Worm (Caenorhabditis elegans) whole organism, L4 larva: ENCODE data around the gene F49F1.10.

Experiments used
- F49E8.2 ChIP-seq: sonication (generic microtip); optimal IDR thresholded peaks from 2 replicates; lab custom pipeline; 2016; ENCODE audit warnings: missing compliant biosample characterization, mild to moderate bottlenecking, missing genetic modification characterization, borderline replicate concordance
- T20F7.1 ChIP-seq: fragments of 200-800 bp; sonication (Bioruptor generic); optimal IDR thresholded peaks from 2 replicates; lab custom pipeline; 2018; ENCODE audit warnings: mild to moderate bottlenecking, missing genetic modification characterization, missing compliant biosample characterization
- Y48G9A.11 ChIP-seq: fragments of 200-800 bp; sonication (Bioruptor generic); IDR thresholded peaks from 2 replicates; pipeline ENCODE4 v1.3.6; 2022; ENCODE audit warnings: missing genetic modification reagents, missing genetic modification characterization, missing compliant biosample characterization
- ZK337.2 ChIP-seq: fragments of 200-800 bp; sonication (Bioruptor generic); IDR thresholded peaks from 2 replicates; pipeline ENCODE4 v1.3.6; 2022; ENCODE audit warnings: missing genetic modification reagents, missing genetic modification characterization, missing compliant biosample characterization
- ZK546.5 ChIP-seq, 2 experiments: sonication (generic microtip); optimal IDR thresholded peaks; 2 replicates each; lab custom pipeline; 2017; ENCODE audit warnings: missing biosample characterization in 2 of 2, missing genetic modification characterization in 2 of 2
- arid-1 ChIP-seq: fragments of 200-800 bp; sonication (Bioruptor generic); conservative IDR thresholded peaks from 2 replicates; pipeline ENCODE4 v1.3.6; 2022; ENCODE audit warnings: missing genetic modification reagents, missing genetic modification characterization, missing compliant biosample characterization
- daf-16 ChIP-seq, 3 experiments: sonication (generic microtip); optimal IDR thresholded peaks; 2 replicates each; lab custom pipeline; 2016 to 2017; ENCODE audit warnings: missing genetic modification characterization in 3 of 3, missing genetic modification reagents in 3 of 3, mild to moderate bottlenecking in 2 of 3, missing compliant biosample characterization in 2 of 3, missing biosample characterization in 1 of 3, moderate library complexity in 1 of 3
- daf-19 ChIP-seq: fragments of 200-800 bp; sonication (Bioruptor generic); conservative IDR thresholded peaks from 2 replicates; pipeline ENCODE4 v1.3.6; 2022; ENCODE audit warnings: missing genetic modification characterization, missing compliant biosample characterization
- dmd-9 ChIP-seq: fragments of 200-800 bp; sonication (Bioruptor generic); IDR thresholded peaks from 2 replicates; pipeline ENCODE4 v1.3.6; 2022; ENCODE audit warnings: missing genetic modification reagents, missing genetic modification characterization, missing compliant biosample characterization
- duxl-1 ChIP-seq: sonication (generic microtip); optimal IDR thresholded peaks from 2 replicates; lab custom pipeline; 2016; ENCODE audit warnings: mild to moderate bottlenecking, missing genetic modification characterization, moderate library complexity, missing compliant biosample characterization; ENCODE audit not compliant: poor library complexity
- egl-27 ChIP-seq: sonication (generic microtip); optimal IDR thresholded peaks from 3 replicates; lab custom pipeline; 2017; ENCODE audit warnings: missing biosample characterization, missing genetic modification reagents, missing genetic modification characterization
- fkh-10 ChIP-seq: fragments of 150-350 bp; optimal IDR thresholded peaks from 2 replicates; lab custom pipeline; 2014; ENCODE audit warnings: missing biosample characterization, missing genetic modification reagents, missing genetic modification characterization
- hlh-11 ChIP-seq: fragments of 200-800 bp; sonication (Bioruptor generic); optimal IDR thresholded peaks from 2 replicates; lab custom pipeline; 2018; ENCODE audit warnings: mild to moderate bottlenecking, missing genetic modification characterization, missing compliant biosample characterization
- hmg-1.1 ChIP-seq: fragments of 200-800 bp; sonication (Bioruptor generic); IDR thresholded peaks from 2 replicates; pipeline ENCODE4 v1.3.6; 2022; ENCODE audit warnings: missing genetic modification reagents, missing genetic modification characterization, missing compliant biosample characterization
- jun-1 ChIP-seq: fragments of 150-350 bp; optimal IDR thresholded peaks from 2 replicates; lab custom pipeline; 2014; ENCODE audit warnings: missing biosample characterization, missing genetic modification reagents, missing genetic modification characterization
- lim-7 ChIP-seq: fragments of 200-800 bp; sonication (Bioruptor generic); IDR thresholded peaks from 2 replicates; pipeline ENCODE4 v1.3.6; 2022; ENCODE audit warnings: missing genetic modification characterization, missing compliant biosample characterization
- lin-15B ChIP-seq: fragments of 150-350 bp; sonication (generic microtip); optimal IDR thresholded peaks from 3 replicates; lab custom pipeline; 2014; ENCODE audit warnings: missing biosample characterization, missing genetic modification characterization
- lin-38 ChIP-seq: fragments of 200-800 bp; sonication (Bioruptor generic); IDR thresholded peaks from 2 replicates; pipeline ENCODE4 v1.3.6; 2022; ENCODE audit warnings: missing genetic modification reagents, missing genetic modification characterization, missing compliant biosample characterization
- lin-39 ChIP-seq: fragments of 150-350 bp; optimal IDR thresholded peaks from 2 replicates; lab custom pipeline; 2014; ENCODE audit warnings: missing biosample characterization, missing genetic modification reagents, missing genetic modification characterization
- madf-5 ChIP-seq, 2 experiments: fragments of 200-800 bp; sonication (Bioruptor generic); IDR thresholded peaks; 2 replicates each; pipeline ENCODE4 v1.3.6; 2022; ENCODE audit warnings: missing compliant biosample characterization in 2 of 2, missing genetic modification characterization in 2 of 2
- mdl-1 ChIP-seq, 2 experiments: fragments of 150-350 bp in 1 of 2; sonication (generic microtip) in 1 of 2; optimal IDR thresholded peaks; 2 replicates each; lab custom pipeline; 2014 to 2017; ENCODE audit warnings: missing biosample characterization in 2 of 2, missing genetic modification characterization in 2 of 2
- mes-2 ChIP-seq: sonication (generic microtip); optimal IDR thresholded peaks from 2 replicates; lab custom pipeline; 2016; ENCODE audit warnings: missing genotype, mild to moderate bottlenecking, missing genetic modification characterization, missing compliant biosample characterization; ENCODE audit not compliant: poor library complexity, severe bottlenecking
- mxl-3 ChIP-seq: fragments of 200-800 bp; sonication (Bioruptor generic); optimal IDR thresholded peaks from 2 replicates; lab custom pipeline; 2018; ENCODE audit warnings: mild to moderate bottlenecking, missing genetic modification characterization, missing compliant biosample characterization
- nhr-10 ChIP-seq: fragments of 150-350 bp; optimal IDR thresholded peaks from 2 replicates; lab custom pipeline; 2014; ENCODE audit warnings: missing biosample characterization, missing genetic modification characterization
- nhr-102 ChIP-seq: sonication (generic microtip); optimal IDR thresholded peaks from 2 replicates; lab custom pipeline; 2016; ENCODE audit warnings: mild to moderate bottlenecking, missing genetic modification characterization, moderate library complexity, missing compliant biosample characterization
- nhr-111 ChIP-seq: fragments of 200-800 bp; sonication (Bioruptor generic); optimal IDR thresholded peaks from 2 replicates; lab custom pipeline; 2018; ENCODE audit warnings: mild to moderate bottlenecking, missing genetic modification characterization, missing compliant biosample characterization
- nhr-28 ChIP-seq: fragments of 150-350 bp; optimal IDR thresholded peaks from 2 replicates; lab custom pipeline; 2014; ENCODE audit warnings: missing biosample characterization, missing genetic modification characterization
- nhr-41 ChIP-seq: fragments of 200-800 bp; sonication (Bioruptor generic); IDR thresholded peaks from 2 replicates; pipeline ENCODE4 v1.3.6; 2022; ENCODE audit warnings: missing genetic modification reagents, missing genetic modification characterization, missing compliant biosample characterization
- php-3 ChIP-seq: fragments of 200-800 bp; sonication (Bioruptor generic); IDR thresholded peaks from 2 replicates; pipeline ENCODE4 v1.3.6; 2022; ENCODE audit warnings: missing genetic modification reagents, missing genetic modification characterization, missing compliant biosample characterization
- tra-1 ChIP-seq: fragments of 200-800 bp; sonication (Bioruptor generic); IDR thresholded peaks from 2 replicates; pipeline ENCODE4 v1.3.6; 2022; ENCODE audit warnings: missing genetic modification reagents, missing genetic modification characterization, missing compliant biosample characterization
- unc-130 ChIP-seq: sonication (generic microtip); optimal IDR thresholded peaks from 2 replicates; lab custom pipeline; 2016; ENCODE audit warnings: missing genetic modification reagents, missing genetic modification characterization, missing compliant biosample characterization
- unc-39 ChIP-seq: sonication (generic microtip); optimal IDR thresholded peaks from 2 replicates; lab custom pipeline; 2017; ENCODE audit warnings: missing biosample characterization, missing genetic modification characterization
- unc-62 ChIP-seq, 3 experiments: fragments of 150-350 bp in 1 of 3; sonication (generic microtip); optimal IDR thresholded peaks in 2 of 3; peaks in 1 of 3; 1 replicate in 1 of 3; 2 replicates in 2 of 3; lab custom pipeline; 2014 to 2017; ENCODE audit warnings: missing biosample characterization in 3 of 3, missing genetic modification characterization in 3 of 3, missing genetic modification reagents in 3 of 3, missing genotype in 1 of 3
- zip-11 ChIP-seq: fragments of 200-800 bp; sonication (Bioruptor generic); IDR thresholded peaks from 2 replicates; pipeline ENCODE4 v1.3.6; 2022; ENCODE audit warnings: missing genetic modification characterization, missing compliant biosample characterization
- zip-2 ChIP-seq: fragments of 150-350 bp; optimal IDR thresholded peaks from 2 replicates; lab custom pipeline; 2014; ENCODE audit warnings: missing biosample characterization, missing genetic modification characterization
- ztf-7 ChIP-seq: fragments of 150-350 bp; optimal IDR thresholded peaks from 2 replicates; lab custom pipeline; 2014; ENCODE audit warnings: missing biosample characterization, missing genetic modification characterization

Gene F49F1.10

ce11 chrIV:4184767-4185166 lies 45.8 kb upstream of the F49F1.10 start (continued):
- TF ChIP-seq tra-1, result peak; percentile 95
- peak; percentile 92 for TF ChIP-seq php-3 (GFP tag; lab: Robert Waterston, UW)
- TF ChIP-seq, all 104 proteins: peak for 34; not testable (repeated sequence) for 70

- TF ChIP-seq lin-38 (GFP tag; lab: Robert Waterston, UW), result peak; percentile 87
- 0 out of 2 replicates have a peak, but pooled peaks have one; percentile 25 for TF ChIP-seq hmg-1.1
- TF ChIP-seq, all 104 proteins: peak for 2; not testable (repeated sequence) for 102
Measured at ce11 chrIV:4180032-4180431, 41.1 kb upstream of the F49F1.10 start.

- TF ChIP-seq duxl-1 (tag; lab: Kevin White, UChicago) (no peak), jun-1 (no peak), Y48G9A.11 (GFP tag; lab: Robert Waterston, UW) (0 out of 2 replicates have a peak, but pooled peaks have one; percentile 19), zip-2 (no peak), nhr-41 (GFP tag; lab: Robert Waterston, UW) (no peak), lim-7 (GFP tag; lab: Robert Waterston, UW) (no peak)
- TF ChIP-seq, all 104 proteins: peak for 1
Measured at ce11 chrIV:4178424-4178823, 39.5 kb upstream of the F49F1.10 start, which contains the start of gene tsen-34. TSS of gene tsen-34 (plus strand) at chrIV:4178457.

ce11 chrIV:4177560-4177959 lies 38.6 kb upstream of the F49F1.10 start:
- TF ChIP-seq hlh-11 (tag; lab: Kevin White, UChicago) (no peak), Y48G9A.11 (GFP tag; lab: Robert Waterston, UW) (peak; percentile 89), nhr-28 (no peak)

- TF ChIP-seq ZK546.5 (tag; optimal IDR thresholded peaks at IDR 0.05; lab: Kevin White, UChicago) (no peak), Y48G9A.11 (GFP tag; lab: Robert Waterston, UW) (peak; percentile 97), F49E8.2 (tag; lab: Kevin White, UChicago) (peak; percentile 71), mes-2 (no peak), nhr-10 (no peak), T20F7.1 (GFP tag; lab: Kevin White, UChicago) (peak; percentile 19), lin-38 (GFP tag; lab: Robert Waterston, UW) (peak; percentile 25; the same call in 1 of the 2 replicates), php-3 (GFP tag; lab: Robert Waterston, UW) (no peak), mxl-3 (GFP tag; lab: Kevin White, UChicago) (no peak), madf-5 (GFP tag; IDR thresholded peaks at IDR 0.05; lab: Robert Waterston, UW) (no peak), unc-130 (GFP tag; lab: Kevin White, UChicago) (no peak), ztf-7 (tag; lab: Kevin White, UChicago) (no peak), dmd-9 (no peak), zip-2 (no peak), nhr-111 (no peak), lin-39 (tag; lab: Kevin White, UChicago) (no peak), lin-15B (tag; lab: Kevin White, UChicago) (no peak), fkh-10 (GFP tag; lab: Kevin White, UChicago) (no peak), unc-62 (GFP tag; optimal IDR thresholded peaks at IDR 0.05 in 1 of 2; lab: Kevin White, UChicago) (no peak), unc-62 (tag; optimal IDR thresholded peaks at IDR 0.05; lab: Kevin White, UChicago) (no peak), nhr-102 (no peak), zip-11 (GFP tag; lab: Robert Waterston, UW) (no peak), unc-39 (no peak), egl-27 (no peak), daf-19 (GFP tag; lab: Robert Waterston, UW) (no peak), arid-1 (no peak), ZK337.2 (no peak), lim-7 (GFP tag; lab: Robert Waterston, UW) (no peak), mdl-1 (tag; optimal IDR thresholded peaks at IDR 0.05; lab: Kevin White, UChicago) (no peak), daf-16 (GFP tag; optimal IDR thresholded peaks at IDR 0.05; lab: Kevin White, UChicago) (no peak), daf-16 (tag; optimal IDR thresholded peaks at IDR 0.05; lab: Kevin White, UChicago) (no peak)
Measured at ce11 chrIV:4176659-4177058, 37.7 kb upstream of the F49F1.10 start.
